Worm (Caenorhabditis elegans): ENCODE measurements around the gene irld-48.

DNA sequence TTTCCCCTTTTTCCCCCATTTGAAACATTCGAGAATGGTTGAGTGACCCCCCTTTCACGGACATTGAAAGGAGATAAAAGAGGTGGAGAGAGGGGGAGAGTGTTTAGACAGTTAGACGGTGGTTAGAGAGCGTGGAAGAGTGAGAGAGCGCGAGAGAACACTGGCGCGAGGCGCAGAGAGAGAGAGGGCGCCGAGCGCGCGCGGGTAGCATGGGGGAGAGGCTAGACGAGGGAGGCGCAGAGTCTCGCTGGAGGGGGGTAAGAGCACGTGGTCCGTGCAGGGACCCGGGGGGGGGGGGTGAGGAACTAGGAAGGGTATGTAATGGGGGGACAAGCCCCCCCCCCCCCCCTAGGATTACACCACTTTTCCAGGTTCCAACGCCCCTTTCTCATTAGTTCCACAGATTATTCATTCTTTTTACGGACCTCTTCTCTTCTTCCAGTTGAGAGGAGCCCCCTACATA is 18.1 kb downstream of the irld-48 start:
- peak; percentile 60 for TF ChIP-seq daf-12 (tag; optimal IDR thresholded peaks at IDR 0.05)
- peak; percentile 47 for TF ChIP-seq snpc-4 (tag; optimal IDR thresholded peaks at IDR 0.05)
- TF ChIP-seq mdl-1 (tag; optimal IDR thresholded peaks at IDR 0.05) = peak; percentile 98
- TF ChIP-seq nhr-28 (tag; optimal IDR thresholded peaks at IDR 0.05) = no peak
- TF ChIP-seq nhr-23 (tag; optimal IDR thresholded peaks at IDR 0.05) = peak; percentile 97
- TF ChIP-seq nhr-76 (tag; optimal IDR thresholded peaks at IDR 0.05) = no peak
- peak; percentile 82 for TF ChIP-seq tbx-2 (tag; optimal IDR thresholded peaks at IDR 0.05)
- TF ChIP-seq nhr-77 (tag; optimal IDR thresholded peaks at IDR 0.05) = no peak
